Worm (Caenorhabditis elegans) whole organism, mixed stage, embryonic: ENCODE results near the gene F46G10.1.

Experiments used
- lsy-2 ChIP-seq: fragments of 150-350 bp; optimal IDR thresholded peaks from 2 replicates; lab custom pipeline; 2014; ENCODE audit warnings: missing biosample characterization, missing genetic modification characterization
- nhr-2 ChIP-seq: fragments of 150-350 bp; optimal IDR thresholded peaks from 2 replicates; lab custom pipeline; 2014; ENCODE audit warnings: missing biosample characterization, missing genetic modification characterization
- nhr-237 ChIP-seq: fragments of 150-350 bp; optimal IDR thresholded peaks from 2 replicates; lab custom pipeline; 2014; ENCODE audit warnings: missing biosample characterization, missing genetic modification characterization
- unc-39 ChIP-seq: fragments of 150-350 bp; optimal IDR thresholded peaks from 2 replicates; lab custom pipeline; 2014; ENCODE audit warnings: missing biosample characterization, missing genetic modification characterization

ce11 chrX:13308745-13309144 lies 2.8 kb downstream of the F46G10.1 start, which contains the start of gene srxa-8:
- TF ChIP-seq nhr-2 (tag; lab: Kevin White, UChicago) (no peak), lsy-2 (tag; lab: Kevin White, UChicago) (no peak), nhr-237 (no peak), unc-39 (no peak)
